Worm (Caenorhabditis elegans) whole organism, L4 larva: ENCODE measurements around the gene mtch-1.

Experiments
- D1046.2 ChIP-seq: fragments of 200-800 bp; sonication (Bioruptor generic); IDR thresholded peaks from 2 replicates; pipeline ENCODE4 v1.3.6; 2022; ENCODE audit warnings: missing genetic modification characterization, missing compliant biosample characterization
- F26F4.8 ChIP-seq: fragments of 200-800 bp; sonication (Bioruptor generic); conservative IDR thresholded peaks from 2 replicates; pipeline ENCODE4 v1.3.6; 2022; ENCODE audit warnings: missing genetic modification characterization, missing compliant biosample characterization
- F37D6.2 ChIP-seq: sonication (generic microtip); optimal IDR thresholded peaks from 2 replicates; lab custom pipeline; 2016; ENCODE audit warnings: mild to moderate bottlenecking, missing genetic modification characterization, missing compliant biosample characterization
- F49E8.2 ChIP-seq: sonication (generic microtip); optimal IDR thresholded peaks from 2 replicates; lab custom pipeline; 2016; ENCODE audit warnings: missing compliant biosample characterization, mild to moderate bottlenecking, missing genetic modification characterization, borderline replicate concordance
- Y105C5A.15 ChIP-seq: fragments of 200-800 bp; sonication (Bioruptor generic); IDR thresholded peaks from 2 replicates; pipeline ENCODE4 v1.3.6; 2022; ENCODE audit warnings: missing genetic modification characterization, missing compliant biosample characterization
- Y48G9A.11 ChIP-seq: fragments of 200-800 bp; sonication (Bioruptor generic); IDR thresholded peaks from 2 replicates; pipeline ENCODE4 v1.3.6; 2022; ENCODE audit warnings: missing genetic modification reagents, missing genetic modification characterization, missing compliant biosample characterization
- Y5F2A.4 ChIP-seq: fragments of 200-800 bp; sonication (Bioruptor generic); optimal IDR thresholded peaks from 2 replicates; lab custom pipeline; 2018; ENCODE audit warnings: mild to moderate bottlenecking, missing genetic modification characterization, missing compliant biosample characterization
- ZK546.5 ChIP-seq, 2 experiments: sonication (generic microtip); optimal IDR thresholded peaks; 2 replicates each; lab custom pipeline; 2017; ENCODE audit warnings: missing biosample characterization in 2 of 2, missing genetic modification characterization in 2 of 2
- ceh-28 ChIP-seq: fragments of 150-350 bp; optimal IDR thresholded peaks from 2 replicates; lab custom pipeline; 2014; ENCODE audit warnings: missing biosample characterization, missing genetic modification reagents, missing genetic modification characterization
- ceh-32 ChIP-seq: sonication (generic microtip); optimal IDR thresholded peaks from 2 replicates; lab custom pipeline; 2016; ENCODE audit warnings: mild to moderate bottlenecking, missing genetic modification characterization, missing compliant biosample characterization; ENCODE audit not compliant: poor library complexity
- ceh-44 ChIP-seq: fragments of 200-800 bp; sonication (Bioruptor generic); IDR thresholded peaks from 2 replicates; pipeline ENCODE4 v1.3.6; 2022; ENCODE audit warnings: missing genetic modification reagents, missing genetic modification characterization, missing compliant biosample characterization
- cey-2 ChIP-seq: sonication (generic microtip); optimal IDR thresholded peaks from 3 replicates; lab custom pipeline; 2017; ENCODE audit warnings: missing genetic modification characterization, mild to moderate bottlenecking, missing compliant biosample characterization, antibody characterized with exemption, borderline replicate concordance; ENCODE audit not compliant: insufficient read depth
- daf-16 ChIP-seq, 3 experiments: sonication (generic microtip); optimal IDR thresholded peaks; 2 replicates each; lab custom pipeline; 2016 to 2017; ENCODE audit warnings: missing genetic modification characterization in 3 of 3, missing genetic modification reagents in 3 of 3, mild to moderate bottlenecking in 2 of 3, missing compliant biosample characterization in 2 of 3, missing biosample characterization in 1 of 3, moderate library complexity in 1 of 3
- dmd-6 ChIP-seq: fragments of 200-800 bp; sonication (Bioruptor generic); IDR thresholded peaks from 2 replicates; pipeline ENCODE4 v1.3.6; 2022; ENCODE audit warnings: missing genetic modification reagents, missing genetic modification characterization, missing compliant biosample characterization
- dmd-8 ChIP-seq: fragments of 200-800 bp; sonication (Bioruptor generic); IDR thresholded peaks from 2 replicates; pipeline ENCODE4 v1.3.6; 2022; ENCODE audit warnings: missing genetic modification characterization, missing compliant biosample characterization
- dmd-9 ChIP-seq: fragments of 200-800 bp; sonication (Bioruptor generic); IDR thresholded peaks from 2 replicates; pipeline ENCODE4 v1.3.6; 2022; ENCODE audit warnings: missing genetic modification reagents, missing genetic modification characterization, missing compliant biosample characterization
- dpl-1 ChIP-seq: fragments of 150-350 bp; optimal IDR thresholded peaks from 2 replicates; lab custom pipeline; 2014; ENCODE audit warnings: missing biosample characterization, missing genetic modification reagents, missing genetic modification characterization
- duxl-1 ChIP-seq: sonication (generic microtip); optimal IDR thresholded peaks from 2 replicates; lab custom pipeline; 2016; ENCODE audit warnings: mild to moderate bottlenecking, missing genetic modification characterization, moderate library complexity, missing compliant biosample characterization; ENCODE audit not compliant: poor library complexity
- fkh-10 ChIP-seq: fragments of 150-350 bp; optimal IDR thresholded peaks from 2 replicates; lab custom pipeline; 2014; ENCODE audit warnings: missing biosample characterization, missing genetic modification reagents, missing genetic modification characterization
- fos-1 ChIP-seq: fragments of 150-350 bp; optimal IDR thresholded peaks from 2 replicates; lab custom pipeline; 2014; ENCODE audit warnings: missing biosample characterization, missing genetic modification characterization
- hif-1 ChIP-seq, 2 experiments: sonication (generic microtip); optimal IDR thresholded peaks; 2 replicates each; lab custom pipeline; 2016 to 2017; ENCODE audit warnings: missing compliant biosample characterization in 2 of 2, missing genetic modification characterization in 2 of 2, missing genetic modification reagents in 2 of 2, missing genotype in 2 of 2, mild to moderate bottlenecking in 1 of 2
- hlh-11 ChIP-seq: fragments of 200-800 bp; sonication (Bioruptor generic); optimal IDR thresholded peaks from 2 replicates; lab custom pipeline; 2018; ENCODE audit warnings: mild to moderate bottlenecking, missing genetic modification characterization, missing compliant biosample characterization
- hlh-30 ChIP-seq: sonication (generic microtip); optimal IDR thresholded peaks from 2 replicates; lab custom pipeline; 2017; ENCODE audit warnings: antibody characterized with exemption, mild to moderate bottlenecking, missing genetic modification characterization, missing compliant biosample characterization; ENCODE audit not compliant: insufficient read depth
- lin-15B ChIP-seq: fragments of 150-350 bp; sonication (generic microtip); optimal IDR thresholded peaks from 3 replicates; lab custom pipeline; 2014; ENCODE audit warnings: missing biosample characterization, missing genetic modification characterization
- lin-38 ChIP-seq: fragments of 200-800 bp; sonication (Bioruptor generic); IDR thresholded peaks from 2 replicates; pipeline ENCODE4 v1.3.6; 2022; ENCODE audit warnings: missing genetic modification reagents, missing genetic modification characterization, missing compliant biosample characterization
- lin-39 ChIP-seq: fragments of 150-350 bp; optimal IDR thresholded peaks from 2 replicates; lab custom pipeline; 2014; ENCODE audit warnings: missing biosample characterization, missing genetic modification reagents, missing genetic modification characterization
- lsy-2 ChIP-seq, 2 experiments: fragments of 150-350 bp in 1 of 2; sonication (generic microtip) in 1 of 2; optimal IDR thresholded peaks; 2 replicates each; lab custom pipeline; 2014 to 2017; ENCODE audit warnings: missing biosample characterization in 2 of 2, missing genetic modification characterization in 2 of 2
- madf-5 ChIP-seq, 2 experiments: fragments of 200-800 bp; sonication (Bioruptor generic); IDR thresholded peaks; 2 replicates each; pipeline ENCODE4 v1.3.6; 2022; ENCODE audit warnings: missing compliant biosample characterization in 2 of 2, missing genetic modification characterization in 2 of 2
- madf-9 ChIP-seq: fragments of 200-800 bp; sonication (Bioruptor generic); conservative IDR thresholded peaks from 2 replicates; pipeline ENCODE4 v1.3.6; 2022; ENCODE audit warnings: missing genetic modification reagents, missing genetic modification characterization, missing compliant biosample characterization
- mdt-29 ChIP-seq: fragments of 200-800 bp; sonication (Bioruptor generic); IDR thresholded peaks from 2 replicates; pipeline ENCODE4 v1.3.6; 2022; ENCODE audit warnings: missing genetic modification reagents, missing genetic modification characterization, missing compliant biosample characterization
- mep-1 ChIP-seq: fragments of 150-350 bp; sonication (generic microtip); optimal IDR thresholded peaks from 3 replicates; lab custom pipeline; 2014; ENCODE audit warnings: missing biosample characterization, missing genetic modification characterization
- mxl-2 ChIP-seq: fragments of 200-800 bp; sonication (Bioruptor generic); conservative IDR thresholded peaks from 2 replicates; pipeline ENCODE4 v1.3.6; 2022; ENCODE audit warnings: missing genetic modification reagents, missing genetic modification characterization, missing compliant biosample characterization
- mxl-3 ChIP-seq: fragments of 200-800 bp; sonication (Bioruptor generic); optimal IDR thresholded peaks from 2 replicates; lab custom pipeline; 2018; ENCODE audit warnings: mild to moderate bottlenecking, missing genetic modification characterization, missing compliant biosample characterization
- nhr-10 ChIP-seq: fragments of 150-350 bp; optimal IDR thresholded peaks from 2 replicates; lab custom pipeline; 2014; ENCODE audit warnings: missing biosample characterization, missing genetic modification characterization
- nhr-102 ChIP-seq: sonication (generic microtip); optimal IDR thresholded peaks from 2 replicates; lab custom pipeline; 2016; ENCODE audit warnings: mild to moderate bottlenecking, missing genetic modification characterization, moderate library complexity, missing compliant biosample characterization
- nhr-25 ChIP-seq: sonication (generic microtip); optimal IDR thresholded peaks from 2 replicates; lab custom pipeline; 2017; ENCODE audit warnings: missing genetic modification characterization, mild to moderate bottlenecking, missing compliant biosample characterization, antibody characterized with exemption, moderate library complexity, borderline replicate concordance; ENCODE audit not compliant: insufficient read depth
- pqm-1 ChIP-seq: sonication (generic microtip); optimal IDR thresholded peaks from 2 replicates; lab custom pipeline; 2017; ENCODE audit warnings: missing biosample characterization, missing genetic modification characterization
- snpc-1.2 ChIP-seq: fragments of 200-800 bp; sonication (Bioruptor generic); IDR thresholded peaks from 2 replicates; pipeline ENCODE4 v1.3.6; 2022; ENCODE audit warnings: missing genetic modification reagents, missing genetic modification characterization, missing compliant biosample characterization
- snpc-4 ChIP-seq: fragments of 150-350 bp; optimal IDR thresholded peaks from 2 replicates; lab custom pipeline; 2014; ENCODE audit warnings: missing biosample characterization, missing genetic modification characterization
- spr-1 ChIP-seq: sonication (generic microtip); optimal IDR thresholded peaks from 2 replicates; lab custom pipeline; 2016; ENCODE audit warnings: mild to moderate bottlenecking, missing genetic modification characterization, missing compliant biosample characterization
- spr-3 ChIP-seq: fragments of 200-800 bp; sonication (Bioruptor generic); optimal IDR thresholded peaks from 2 replicates; lab custom pipeline; 2018; ENCODE audit warnings: mild to moderate bottlenecking, missing genetic modification characterization, missing compliant biosample characterization
- tag-97 ChIP-seq: fragments of 200-800 bp; sonication (Bioruptor generic); IDR thresholded peaks from 2 replicates; pipeline ENCODE4 v1.3.6; 2022; ENCODE audit warnings: missing genetic modification characterization, missing compliant biosample characterization
- unc-130 ChIP-seq: sonication (generic microtip); optimal IDR thresholded peaks from 2 replicates; lab custom pipeline; 2016; ENCODE audit warnings: missing genetic modification reagents, missing genetic modification characterization, missing compliant biosample characterization
- vab-7 ChIP-seq: fragments of 200-800 bp; sonication (Bioruptor generic); IDR thresholded peaks from 2 replicates; pipeline ENCODE4 v1.3.6; 2022; ENCODE audit warnings: missing genetic modification reagents, missing genetic modification characterization, missing compliant biosample characterization
- zag-1 ChIP-seq: fragments of 150-350 bp; optimal IDR thresholded peaks from 2 replicates; lab custom pipeline; 2014; ENCODE audit warnings: missing biosample characterization, missing genetic modification characterization
- zip-11 ChIP-seq: fragments of 200-800 bp; sonication (Bioruptor generic); IDR thresholded peaks from 2 replicates; pipeline ENCODE4 v1.3.6; 2022; ENCODE audit warnings: missing genetic modification characterization, missing compliant biosample characterization
- ztf-7 ChIP-seq: fragments of 150-350 bp; optimal IDR thresholded peaks from 2 replicates; lab custom pipeline; 2014; ENCODE audit warnings: missing biosample characterization, missing genetic modification characterization

mtch-1 gene

DNA sequence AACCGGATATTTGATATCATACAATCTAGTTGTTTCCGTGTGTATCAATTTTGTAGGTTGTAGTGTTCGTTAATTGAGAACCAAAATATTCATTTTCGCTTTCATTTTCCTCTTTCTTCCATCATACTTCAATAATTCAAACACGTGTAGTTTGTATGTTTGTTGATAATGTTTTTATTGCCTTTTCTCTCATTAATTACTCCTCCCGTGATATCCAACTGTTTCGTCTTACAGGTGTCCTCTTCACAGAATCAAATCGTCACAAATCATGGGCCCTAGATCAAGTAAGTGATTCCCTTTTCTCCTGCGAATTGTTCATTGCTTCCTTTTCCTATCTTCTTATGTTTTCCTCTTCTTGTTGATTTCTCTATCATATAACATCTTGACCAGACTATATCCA is 35.0 kb downstream of the mtch-1 start, which contains the start of gene nhr-21 (continued):
- TF ChIP-seq hif-1 (tag; optimal IDR thresholded peaks at IDR 0.05; lab: Kevin White, UChicago) (no peak), pqm-1 (tag; lab: Kevin White, UChicago) (no peak), dmd-6 (GFP tag; lab: Robert Waterston, UW) (peak; percentile 57; the same call in 1 of the 2 replicates), duxl-1 (no peak), lsy-2 (tag; optimal IDR thresholded peaks at IDR 0.05; lab: Kevin White, UChicago) (peak in 1 of 2 experiments; percentile 52), cey-2 (tag; lab: Kevin White, UChicago) (peak; percentile 19), Y105C5A.15 (GFP tag; lab: Robert Waterston, UW) (no peak), F26F4.8 (no peak), nhr-25 (tag; lab: Kevin White, UChicago) (peak; percentile 16)

DNA sequence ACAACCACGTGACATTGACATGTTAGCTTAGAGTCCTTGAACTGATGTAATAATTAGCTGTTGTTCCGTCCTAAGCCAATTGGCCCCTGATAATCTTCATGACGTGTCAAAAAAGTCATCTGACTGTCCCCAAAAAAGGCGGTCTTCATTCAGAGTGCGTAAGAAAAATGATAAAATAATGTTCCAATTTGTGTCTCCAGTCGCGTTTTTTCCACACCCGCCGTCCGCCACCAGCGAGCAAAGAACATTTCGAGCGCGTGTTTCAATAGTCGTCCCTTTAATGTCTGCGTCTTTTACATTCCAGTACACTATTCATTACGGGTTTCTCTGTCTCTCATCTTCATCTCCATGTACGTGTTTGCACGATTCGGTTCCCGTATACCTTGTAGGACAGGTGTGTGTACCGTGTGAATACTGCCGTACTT is 36.5 kb downstream of the mtch-1 start:
- TF ChIP-seq mep-1 (tag; lab: Kevin White, UChicago) (peak; percentile 89), nhr-25 (tag; lab: Kevin White, UChicago) (peak; percentile 80), Y48G9A.11 (GFP tag; lab: Robert Waterston, UW) (no peak), daf-16 (GFP tag; optimal IDR thresholded peaks at IDR 0.05; lab: Kevin White, UChicago) (no peak), daf-16 (tag; optimal IDR thresholded peaks at IDR 0.05; lab: Kevin White, UChicago) (peak; percentile 59), vab-7 (GFP tag; lab: Robert Waterston, UW) (no peak), lin-15B (no peak), ZK546.5 (tag; optimal IDR thresholded peaks at IDR 0.05; lab: Kevin White, UChicago) (no peak), zip-11 (no peak), ceh-28 (tag; lab: Kevin White, UChicago) (no peak), duxl-1 (peak; percentile 22), lin-38 (no peak), unc-130 (no peak), madf-5 (GFP tag; IDR thresholded peaks at IDR 0.05; lab: Robert Waterston, UW) (no peak), snpc-1.2 (GFP tag; lab: Robert Waterston, UW) (no peak), fkh-10 (no peak), dpl-1 (GFP tag; lab: Kevin White, UChicago) (peak; percentile 27), mdt-29 (GFP tag; lab: Robert Waterston, UW) (no peak), ceh-44 (no peak), hlh-11 (tag; lab: Kevin White, UChicago) (peak; percentile 97), spr-3 (GFP tag; lab: Kevin White, UChicago) (no peak), lin-39 (tag; lab: Kevin White, UChicago) (no peak), zag-1 (tag; lab: Kevin White, UChicago) (no peak), F37D6.2 (tag; lab: Kevin White, UChicago) (no peak), hlh-30 (tag; lab: Kevin White, UChicago) (peak; percentile 90), ceh-32 (no peak), Y5F2A.4 (GFP tag; lab: Kevin White, UChicago) (no peak), D1046.2 (GFP tag; lab: Robert Waterston, UW) (no peak), dmd-9 (GFP tag; lab: Robert Waterston, UW) (no peak), madf-9 (peak; percentile 49; the same call in 1 of the 2 replicates), tag-97 (GFP tag; lab: Robert Waterston, UW) (no peak), snpc-4 (no peak), mxl-3 (GFP tag; lab: Kevin White, UChicago) (peak; percentile 94), mxl-2 (0 out of 2 replicates have a peak, but pooled peaks have one; percentile 3), nhr-102 (tag; lab: Kevin White, UChicago) (peak; percentile 92), pqm-1 (tag; lab: Kevin White, UChicago) (peak; percentile 52), nhr-10 (tag; lab: Kevin White, UChicago) (peak; percentile 32), dmd-8 (GFP tag; lab: Robert Waterston, UW) (no peak), fos-1 (tag; lab: Kevin White, UChicago) (no peak), ztf-7 (tag; lab: Kevin White, UChicago) (peak; percentile 36), F49E8.2 (tag; lab: Kevin White, UChicago) (no peak), spr-1 (tag; lab: Kevin White, UChicago) (peak; percentile 42)
